Worm (Caenorhabditis elegans) whole organism, late embryonic: Measurements from ENCODE around the gene C33H5.1.
A peak's percentile ranks its signal among the peaks of the same experiment; 100 is the strongest.

ENCODE experiments used
- C08G9.2 ChIP-seq: sonication (generic microtip); optimal IDR thresholded peaks from 2 replicates; lab custom pipeline; 2016; ENCODE audit warnings: mild to moderate bottlenecking, missing genetic modification characterization, moderate library complexity, missing compliant biosample characterization
- C38D4.7 ChIP-seq: fragments of 200-800 bp; sonication (Bioruptor generic); optimal IDR thresholded peaks from 2 replicates; lab custom pipeline; 2018; ENCODE audit warnings: mild to moderate bottlenecking, missing genetic modification characterization, moderate library complexity, missing compliant biosample characterization
- F13H6.1 ChIP-seq: sonication (generic microtip); optimal IDR thresholded peaks from 2 replicates; lab custom pipeline; 2016; ENCODE audit warnings: missing genetic modification characterization, missing compliant biosample characterization
- Y22D7AL.16 ChIP-seq: sonication (generic microtip); optimal IDR thresholded peaks from 2 replicates; lab custom pipeline; 2016; ENCODE audit warnings: missing genetic modification characterization, missing compliant biosample characterization
- ahr-1 ChIP-seq: sonication (generic microtip); optimal IDR thresholded peaks from 2 replicates; lab custom pipeline; 2016; ENCODE audit warnings: missing genetic modification characterization, missing compliant biosample characterization
- ama-1 ChIP-seq: fragments of 150-350 bp; optimal IDR thresholded peaks from 2 replicates; lab custom pipeline; 2014
- ceh-14 ChIP-seq: sonication (generic microtip); optimal IDR thresholded peaks from 2 replicates; lab custom pipeline; 2016; ENCODE audit warnings: missing genotype, missing genetic modification characterization, missing compliant biosample characterization
- ceh-19 ChIP-seq: fragments of 200-800 bp; sonication (Bioruptor generic); optimal IDR thresholded peaks from 2 replicates; lab custom pipeline; 2018; ENCODE audit warnings: mild to moderate bottlenecking, missing genetic modification characterization, missing compliant biosample characterization
- ceh-22 ChIP-seq: sonication (generic microtip); optimal IDR thresholded peaks from 2 replicates; lab custom pipeline; 2017; ENCODE audit warnings: missing biosample characterization, missing genetic modification characterization
- ceh-30 ChIP-seq: fragments of 150-350 bp; optimal IDR thresholded peaks from 2 replicates; lab custom pipeline; 2014; ENCODE audit warnings: missing biosample characterization, missing genetic modification characterization
- ceh-31 ChIP-seq: sonication (generic microtip); optimal IDR thresholded peaks from 2 replicates; lab custom pipeline; 2016; ENCODE audit warnings: missing genetic modification characterization, missing compliant biosample characterization
- ceh-34 ChIP-seq: sonication (generic microtip); optimal IDR thresholded peaks from 2 replicates; lab custom pipeline; 2016; ENCODE audit warnings: mild to moderate bottlenecking, missing genetic modification characterization, missing compliant biosample characterization
- ceh-45 ChIP-seq: fragments of 200-800 bp; sonication (Bioruptor generic); IDR thresholded peaks from 2 replicates; pipeline ENCODE4 v1.3.6; 2022; ENCODE audit warnings: missing genetic modification reagents, missing genetic modification characterization, missing compliant biosample characterization
- ceh-6 ChIP-seq: fragments of 200-800 bp; sonication (Bioruptor generic); optimal IDR thresholded peaks from 2 replicates; lab custom pipeline; 2018; ENCODE audit warnings: mild to moderate bottlenecking, missing genetic modification characterization, missing compliant biosample characterization
- ceh-9 ChIP-seq: sonication (generic microtip); optimal IDR thresholded peaks from 2 replicates; lab custom pipeline; 2016; ENCODE audit warnings: mild to moderate bottlenecking, missing genetic modification characterization, inconsistent platforms, missing compliant biosample characterization
- dve-1 ChIP-seq: sonication (generic microtip); optimal IDR thresholded peaks from 2 replicates; lab custom pipeline; 2017; ENCODE audit warnings: antibody characterized with exemption, mild to moderate bottlenecking, missing genetic modification characterization, missing compliant biosample characterization
- elt-2 ChIP-seq: sonication (generic microtip); optimal IDR thresholded peaks from 2 replicates; lab custom pipeline; 2016; ENCODE audit warnings: missing genetic modification reagents, missing genetic modification characterization, missing compliant biosample characterization
- eyg-1 ChIP-seq: sonication (generic microtip); optimal IDR thresholded peaks from 2 replicates; lab custom pipeline; 2016; ENCODE audit warnings: missing genotype, missing genetic modification characterization, missing compliant biosample characterization
- fax-1 ChIP-seq: sonication (generic microtip); optimal IDR thresholded peaks from 2 replicates; lab custom pipeline; 2016; ENCODE audit warnings: missing genotype, missing genetic modification characterization, missing compliant biosample characterization
- fkh-6 ChIP-seq: sonication (generic microtip); optimal IDR thresholded peaks from 2 replicates; lab custom pipeline; 2016; ENCODE audit warnings: missing genetic modification characterization, missing compliant biosample characterization
- hlh-30 ChIP-seq: sonication (generic microtip); optimal IDR thresholded peaks from 2 replicates; lab custom pipeline; 2017; ENCODE audit warnings: antibody characterized with exemption, missing genetic modification characterization, missing compliant biosample characterization; ENCODE audit not compliant: insufficient read depth
- hlh-6 ChIP-seq: sonication (generic microtip); optimal IDR thresholded peaks from 2 replicates; lab custom pipeline; 2016; ENCODE audit warnings: missing genotype, missing genetic modification characterization, missing compliant biosample characterization
- hlh-8 ChIP-seq: sonication (generic microtip); optimal IDR thresholded peaks from 2 replicates; lab custom pipeline; 2016; ENCODE audit warnings: missing genotype, missing genetic modification characterization, missing compliant biosample characterization
- madf-2 ChIP-seq: sonication (generic microtip); optimal IDR thresholded peaks from 2 replicates; lab custom pipeline; 2017; ENCODE audit warnings: missing genetic modification characterization, missing compliant biosample characterization
- mec-3 ChIP-seq: sonication (generic microtip); optimal IDR thresholded peaks from 2 replicates; lab custom pipeline; 2016; ENCODE audit warnings: borderline replicate concordance, missing genetic modification characterization, missing compliant biosample characterization
- nhr-11 ChIP-seq: fragments of 150-350 bp; optimal IDR thresholded peaks from 2 replicates; lab custom pipeline; 2014; ENCODE audit warnings: missing biosample characterization, missing genetic modification characterization
- nhr-232 ChIP-seq: sonication (generic microtip); optimal IDR thresholded peaks from 2 replicates; lab custom pipeline; 2016; ENCODE audit warnings: missing genetic modification characterization, missing compliant biosample characterization
- pax-1 ChIP-seq: fragments of 150-350 bp; optimal IDR thresholded peaks from 2 replicates; lab custom pipeline; 2014; ENCODE audit warnings: missing biosample characterization, missing genetic modification characterization
- pqm-1 ChIP-seq: sonication (generic microtip); optimal IDR thresholded peaks from 2 replicates; lab custom pipeline; 2016; ENCODE audit warnings: missing genetic modification characterization, missing compliant biosample characterization
- pros-1 ChIP-seq: fragments of 150-350 bp; optimal IDR thresholded peaks from 2 replicates; lab custom pipeline; 2014; ENCODE audit warnings: missing biosample characterization, missing genetic modification reagents, missing genetic modification characterization
- ref-2 ChIP-seq: sonication (generic microtip); optimal IDR thresholded peaks from 2 replicates; lab custom pipeline; 2016; ENCODE audit warnings: missing genetic modification characterization, missing compliant biosample characterization
- sdc-2 ChIP-seq: sonication (generic microtip); optimal IDR thresholded peaks from 2 replicates; lab custom pipeline; 2016; ENCODE audit warnings: missing genotype, missing genetic modification characterization, missing compliant biosample characterization
- syd-9 ChIP-seq: sonication (generic microtip); optimal IDR thresholded peaks from 2 replicates; lab custom pipeline; 2016; ENCODE audit warnings: mild to moderate bottlenecking, missing genetic modification characterization, moderate library complexity, missing compliant biosample characterization
- tbx-7 ChIP-seq: sonication (generic microtip); optimal IDR thresholded peaks from 2 replicates; lab custom pipeline; 2016; ENCODE audit warnings: missing genotype, missing genetic modification characterization, missing compliant biosample characterization
- unc-3 ChIP-seq, 2 experiments: fragments of 200-800 bp in 1 of 2; sonication (Bioruptor generic) in 1 of 2; sonication (generic microtip) in 1 of 2; conservative IDR thresholded peaks in 1 of 2; optimal IDR thresholded peaks in 1 of 2; 2 replicates each; pipeline versions ENCODE4 v1.3.6 to Lab custom; 2016 to 2022; ENCODE audit warnings: missing compliant biosample characterization in 2 of 2, missing genetic modification characterization in 2 of 2, missing genetic modification reagents in 1 of 2
- unc-42 ChIP-seq: sonication (generic microtip); optimal IDR thresholded peaks from 2 replicates; lab custom pipeline; 2016; ENCODE audit warnings: missing genotype, missing genetic modification characterization, missing compliant biosample characterization
- unc-55 ChIP-seq: sonication (generic microtip); optimal IDR thresholded peaks from 2 replicates; lab custom pipeline; 2017; ENCODE audit warnings: missing biosample characterization, missing genetic modification reagents, missing genetic modification characterization
- zip-5 ChIP-seq: sonication (generic microtip); optimal IDR thresholded peaks from 2 replicates; lab custom pipeline; 2016; ENCODE audit warnings: missing genetic modification characterization, missing compliant biosample characterization
- ztf-16 ChIP-seq: sonication (generic microtip); optimal IDR thresholded peaks from 2 replicates; lab custom pipeline; 2017; ENCODE audit warnings: missing genetic modification characterization, missing compliant biosample characterization

Gene C33H5.1

ce11 chrIV:7836491-7836890 lies 27.8 kb downstream of the C33H5.1 start:
- TF ChIP-seq nhr-232 (tag; lab: Kevin White, UChicago) (no peak), ama-1 (lab: Kevin White, UChicago) (no peak), unc-3 (GFP tag; conservative IDR thresholded peaks at IDR 0.05; lab: Robert Waterston, UW) (no peak), unc-3 (tag; optimal IDR thresholded peaks at IDR 0.05; lab: Kevin White, UChicago) (no peak), hlh-30 (tag; lab: Kevin White, UChicago) (no peak), ceh-22 (tag; lab: Kevin White, UChicago) (no peak), ceh-30 (no peak), eyg-1 (tag; lab: Kevin White, UChicago) (no peak), ceh-19 (GFP tag; lab: Kevin White, UChicago) (no peak), C38D4.7 (no peak), unc-55 (no peak), syd-9 (tag; lab: Kevin White, UChicago) (no peak), hlh-6 (tag; lab: Kevin White, UChicago) (no peak), dve-1 (tag; lab: Kevin White, UChicago) (no peak), ref-2 (tag; lab: Kevin White, UChicago) (no peak), pax-1 (tag; lab: Kevin White, UChicago) (no peak), Y22D7AL.16 (tag; lab: Kevin White, UChicago) (no peak), ztf-16 (tag; lab: Kevin White, UChicago) (no peak), unc-42 (tag; lab: Kevin White, UChicago) (no peak), mec-3 (no peak), pqm-1 (tag; lab: Kevin White, UChicago) (no peak)

ce11 chrIV:7838426-7838825 lies 29.7 kb downstream of the C33H5.1 start, which contains the start of gene C06A6.7:
Gene C06A6.7, minus strand, starts transcription at chrIV:7838526.
- no peak for TF ChIP-seq hlh-8 (tag; lab: Kevin White, UChicago)
- no peak for TF ChIP-seq nhr-11 (tag; lab: Kevin White, UChicago)
- no peak for TF ChIP-seq ceh-34 (tag; lab: Kevin White, UChicago)
- no peak for TF ChIP-seq hlh-30 (tag; lab: Kevin White, UChicago)
- no peak for TF ChIP-seq unc-42 (tag; lab: Kevin White, UChicago)
- TF ChIP-seq ceh-6 (GFP tag; lab: Kevin White, UChicago), result no peak
- no peak for TF ChIP-seq zip-5 (tag; lab: Kevin White, UChicago)
- TF ChIP-seq ceh-9 (tag; lab: Kevin White, UChicago), result no peak
- no peak for TF ChIP-seq ahr-1
- TF ChIP-seq C08G9.2 (tag; lab: Kevin White, UChicago), result no peak
- no peak for TF ChIP-seq sdc-2 (tag; lab: Kevin White, UChicago)
- no peak for TF ChIP-seq fkh-6 (tag; lab: Kevin White, UChicago)
- no peak for TF ChIP-seq pros-1 (tag; lab: Kevin White, UChicago)
- TF ChIP-seq elt-2 (tag; lab: Kevin White, UChicago), result no peak

- TF ChIP-seq unc-42 (tag; lab: Kevin White, UChicago), result no peak
- TF ChIP-seq F13H6.1, result no peak
- TF ChIP-seq tbx-7 (tag; lab: Kevin White, UChicago), result no peak
- peak; percentile 65 for TF ChIP-seq ceh-14 (tag; lab: Kevin White, UChicago)
- TF ChIP-seq fax-1 (tag; lab: Kevin White, UChicago), result no peak
- TF ChIP-seq ceh-31 (tag; lab: Kevin White, UChicago), result peak; percentile 33
Measured at ce11 chrIV:7839923-7840322, 31.2 kb downstream of the C33H5.1 start.

ce11 chrIV:7841218-7841617 lies 32.5 kb downstream of the C33H5.1 start:
- TF ChIP-seq elt-2 (tag; lab: Kevin White, UChicago), result peak; percentile 42
- TF ChIP-seq ceh-45 (GFP tag; lab: Robert Waterston, UW), result no peak
- TF ChIP-seq madf-2 (tag; lab: Kevin White, UChicago), result no peak
- TF ChIP-seq F13H6.1, result no peak
